Worm (Caenorhabditis elegans): ENCODE measurements around the gene srw-68.
"Not testable (repeated sequence)": the region's sequence is repeated elsewhere in the genome, so short reads cannot be mapped to it uniquely, and the experiment has no call there.

DNA sequence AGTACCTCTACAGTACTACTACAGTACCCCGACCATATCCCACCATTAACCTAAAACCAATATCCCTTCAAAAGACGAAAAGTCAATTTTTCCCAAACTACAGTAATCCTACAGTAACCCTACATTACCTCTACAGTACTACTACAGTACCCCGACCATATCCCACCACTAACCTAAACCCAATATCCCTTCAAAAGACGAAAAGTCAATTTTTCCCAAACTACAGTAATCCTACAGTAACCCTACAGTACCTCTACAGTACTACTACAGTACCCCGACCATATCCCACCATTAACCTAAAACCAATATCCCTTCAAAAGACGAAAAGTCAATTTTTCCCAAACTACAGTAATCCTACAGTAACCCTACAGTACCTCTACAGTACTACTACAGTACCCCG, 17.8 kb upstream of the srw-68 start, which contains the start of gene nhr-141:
- TF ChIP-seq ama-1 (optimal IDR thresholded peaks at IDR 0.05); pes-1 (GFP tag; IDR thresholded peaks at IDR 0.05); ets-7 (tag; optimal IDR thresholded peaks at IDR 0.05); flt-1 (GFP tag; IDR thresholded peaks at IDR 0.05); hmbx-1 (tag; optimal IDR thresholded peaks at IDR 0.05); F13C5.2 (tag; optimal IDR thresholded peaks at IDR 0.05); hnd-1 (tag; optimal IDR thresholded peaks at IDR 0.05); sea-1 (GFP tag; conservative IDR thresholded peaks at IDR 0.05); aly-1 (tag; optimal IDR thresholded peaks at IDR 0.05); scrt-1 (GFP tag; IDR thresholded peaks at IDR 0.05); tra-4 (tag; optimal IDR thresholded peaks at IDR 0.05); ceh-13 (GFP tag; optimal IDR thresholded peaks at IDR 0.05); hmg-4 (GFP tag; optimal IDR thresholded peaks at IDR 0.05); ceh-36 (tag; optimal IDR thresholded peaks at IDR 0.05): not testable (repeated sequence)

Data from whole organism, early embryonic.